Fruit fly (Drosophila melanogaster) whole organism, adult: ENCODE results near the gene Jhbp14.

Experiments
- CG12768 ChIP-seq: fragments of 200-800 bp; sonication (Bioruptor generic); optimal IDR thresholded peaks from 2 replicates; lab custom pipeline; 2017; ENCODE audit warnings: missing biosample characterization, missing genetic modification characterization, mild to moderate bottlenecking, moderate library complexity, missing genetic modification reagents
- Hr96 ChIP-seq: fragments of 200-800 bp; sonication (Bioruptor generic); optimal IDR thresholded peaks from 2 replicates; lab custom pipeline; 2016; ENCODE audit warnings: missing biosample characterization, missing genetic modification characterization
- cic ChIP-seq: fragments of 200-800 bp; sonication (Bioruptor generic); optimal IDR thresholded peaks from 2 replicates; lab custom pipeline; 2017; ENCODE audit warnings: missing biosample characterization, mild to moderate bottlenecking, missing genetic modification characterization, moderate library complexity
- kay ChIP-seq: fragments of 200-800 bp; sonication (Bioruptor generic); peaks from one replicate; lab custom pipeline; 2016; ENCODE audit warnings: missing biosample characterization, missing genetic modification characterization, borderline replicate concordance
- pad ChIP-seq: fragments of 200-800 bp; sonication (Bioruptor generic); optimal IDR thresholded peaks from 3 replicates; lab custom pipeline; 2017; ENCODE audit warnings: missing biosample characterization, missing genetic modification characterization, mild to moderate bottlenecking, moderate library complexity, missing genetic modification reagents

DNA sequence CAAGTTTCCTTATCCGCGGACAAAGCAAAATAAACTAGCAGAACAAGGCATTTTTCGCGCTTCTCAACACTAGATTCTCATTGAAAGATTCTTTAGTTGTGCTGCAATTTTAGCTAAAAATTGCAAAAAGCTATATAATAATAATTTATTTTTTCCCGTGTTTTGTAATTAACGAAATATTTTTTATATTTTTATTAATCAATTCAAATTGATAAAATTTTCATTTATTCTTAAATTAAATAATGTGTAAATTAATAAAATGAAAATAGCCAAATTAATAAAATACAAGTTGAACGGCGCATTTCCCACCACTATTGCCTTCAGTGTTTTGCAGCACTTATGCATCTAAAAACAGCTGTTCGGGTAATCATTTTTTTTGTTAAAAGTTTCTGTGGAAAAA is 50.2 kb downstream of the Jhbp14 start, which contains the start of the genes Drep4 and Uvrag:
- no peak for TF ChIP-seq kay (GFP tag; lab: Kevin White, UChicago)
- TF ChIP-seq cic (GFP tag; lab: Kevin White, UChicago), result peak; percentile 34
- peak; percentile 70 for TF ChIP-seq pad (GFP tag; lab: Kevin White, UChicago)
- peak; percentile 71 for TF ChIP-seq CG12768 (GFP tag; lab: Kevin White, UChicago)
- no peak for TF ChIP-seq Hr96 (GFP tag; lab: Kevin White, UChicago)
